Worm (Caenorhabditis elegans): Measurements from ENCODE around the gene gmap-2.

- TF ChIP-seq mdl-1 (tag; optimal IDR thresholded peaks at IDR 0.05) (no peak), mes-2 (tag; optimal IDR thresholded peaks at IDR 0.05; ENCODE audit: poor library complexity, severe bottlenecking) (no peak), nhr-28 (tag; optimal IDR thresholded peaks at IDR 0.05) (peak; percentile 2), snpc-4 (tag; optimal IDR thresholded peaks at IDR 0.05) (no peak), ceh-62 (tag; optimal IDR thresholded peaks at IDR 0.05) (no peak), ama-1 (optimal IDR thresholded peaks at IDR 0.05) (no peak), unc-62 (GFP tag; optimal IDR thresholded peaks at IDR 0.05 in 1 of 2) (peak in 1 of 2 experiments; percentile 11), unc-62 (tag; optimal IDR thresholded peaks at IDR 0.05) (no peak)
Measured at ce11 chrX:12979747-12980146, 36.7 kb upstream of the gmap-2 start.

Data from whole organism, L4 larva.